Fruit fly (Drosophila melanogaster) whole organism: ENCODE results near the gene CG33669.

Experiments
- CG8478 ChIP-seq: fragments of >200 bp; optimal IDR thresholded peaks from 2 replicates; lab custom pipeline; 2018; ENCODE audit warnings: inconsistent platforms
- Dll ChIP-seq: fragments of >200 bp; optimal IDR thresholded peaks from 2 replicates; lab custom pipeline; 2017
- psq ChIP-seq: fragments of >200 bp; optimal IDR thresholded peaks from 2 replicates; lab custom pipeline; 2017
- usp ChIP-seq: fragments of >200 bp; optimal IDR thresholded peaks from 2 replicates; lab custom pipeline; 2017; ENCODE audit warnings: missing biosample characterization, missing genetic modification characterization, mixed read lengths

DNA sequence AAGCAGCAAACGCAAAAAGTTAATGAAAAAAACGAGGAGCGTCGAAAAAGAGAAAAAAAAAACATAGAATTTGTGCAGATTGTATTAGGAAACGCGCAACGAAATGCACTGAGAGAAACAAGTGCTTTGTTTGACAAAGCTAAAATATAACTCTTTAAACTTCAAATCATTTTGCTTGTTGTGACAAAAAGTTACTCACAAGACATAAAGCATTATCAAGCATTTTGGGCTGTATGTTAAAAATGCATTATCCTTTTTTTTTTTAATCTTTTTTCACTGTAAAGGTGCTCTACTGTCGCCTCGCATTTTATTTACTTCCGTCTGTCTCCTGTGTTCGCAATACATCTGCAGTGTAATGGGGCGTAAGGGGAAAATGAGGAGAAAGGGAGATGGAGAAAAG lies 23.2 kb downstream of the CG33669 start:
- TF ChIP-seq Dll (lab: Kevin White, UChicago) (no peak), usp (no peak), psq (lab: Kevin White, UChicago) (no peak), CG8478 (lab: Kevin White, UChicago) (no peak)
